Worm (Caenorhabditis elegans): Measurements from ENCODE around the gene C01G10.15.

DNA sequence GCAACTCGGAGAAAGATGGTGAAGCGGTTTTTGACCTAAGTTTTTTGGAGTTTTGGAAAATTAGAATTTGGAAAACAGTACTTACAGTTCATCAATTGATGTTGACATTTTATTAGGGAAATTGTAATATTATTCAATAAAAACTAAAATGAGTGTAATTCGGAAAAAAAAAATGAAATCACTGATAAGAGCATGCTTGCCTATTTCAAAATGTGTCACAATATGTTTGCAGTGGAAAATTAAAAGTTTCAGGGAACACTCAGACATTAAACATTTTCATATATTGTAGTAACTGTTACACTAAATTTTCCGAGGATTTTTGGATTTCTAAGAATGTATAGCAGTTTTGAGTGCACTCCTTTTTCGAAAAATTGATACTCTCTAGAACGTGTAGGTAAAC, 34.7 kb downstream of the C01G10.15 start, which contains the start of the genes fbxa-82 and C25D7.5:
- no peak for TF ChIP-seq lin-13 (GFP tag; optimal IDR thresholded peaks at IDR 0.05)
- no peak for TF ChIP-seq nhr-77 (tag; optimal IDR thresholded peaks at IDR 0.05)
- no peak for TF ChIP-seq skn-1 (tag; optimal IDR thresholded peaks at IDR 0.05)
- no peak for TF ChIP-seq elt-2 (tag; optimal IDR thresholded peaks at IDR 0.05)
- TF ChIP-seq grh-1 (GFP tag; IDR thresholded peaks at IDR 0.05), result no peak
- no peak for TF ChIP-seq unc-130 (tag; optimal IDR thresholded peaks at IDR 0.05)
- TF ChIP-seq mep-1 (tag; optimal IDR thresholded peaks at IDR 0.05), result no peak
- no peak for TF ChIP-seq zag-1 (tag; optimal IDR thresholded peaks at IDR 0.05)
- TF ChIP-seq nhr-76 (tag; optimal IDR thresholded peaks at IDR 0.05), result no peak
